Worm (Caenorhabditis elegans) whole organism, early embryonic: ENCODE measurements around the gene mrck-1.

Experiments used
- B0310.2 ChIP-seq: sonication (generic microtip); optimal IDR thresholded peaks from 2 replicates; lab custom pipeline; 2016; ENCODE audit warnings: mild to moderate bottlenecking, missing genetic modification characterization, missing compliant biosample characterization
- ama-1 ChIP-seq: fragments of 150-350 bp; optimal IDR thresholded peaks from 2 replicates; lab custom pipeline; 2014
- ceh-36 ChIP-seq: sonication (generic microtip); optimal IDR thresholded peaks from 2 replicates; lab custom pipeline; 2016; ENCODE audit warnings: missing genetic modification characterization, inconsistent platforms, missing compliant biosample characterization
- ets-7 ChIP-seq: sonication (generic microtip); optimal IDR thresholded peaks from 2 replicates; lab custom pipeline; 2016; ENCODE audit warnings: missing genotype, missing genetic modification characterization, missing compliant biosample characterization
- hnd-1 ChIP-seq: sonication (generic microtip); optimal IDR thresholded peaks from 2 replicates; lab custom pipeline; 2016; ENCODE audit warnings: missing genetic modification characterization, missing compliant biosample characterization
- scrt-1 ChIP-seq: fragments of 200-800 bp; sonication (Bioruptor generic); IDR thresholded peaks from 2 replicates; pipeline ENCODE4 v1.3.6; 2022; ENCODE audit warnings: missing genetic modification characterization, missing compliant biosample characterization
- sea-1 ChIP-seq: fragments of 200-800 bp; sonication (Bioruptor generic); conservative IDR thresholded peaks from 2 replicates; pipeline ENCODE4 v1.3.6; 2022; ENCODE audit warnings: missing genetic modification characterization, missing compliant biosample characterization

DNA sequence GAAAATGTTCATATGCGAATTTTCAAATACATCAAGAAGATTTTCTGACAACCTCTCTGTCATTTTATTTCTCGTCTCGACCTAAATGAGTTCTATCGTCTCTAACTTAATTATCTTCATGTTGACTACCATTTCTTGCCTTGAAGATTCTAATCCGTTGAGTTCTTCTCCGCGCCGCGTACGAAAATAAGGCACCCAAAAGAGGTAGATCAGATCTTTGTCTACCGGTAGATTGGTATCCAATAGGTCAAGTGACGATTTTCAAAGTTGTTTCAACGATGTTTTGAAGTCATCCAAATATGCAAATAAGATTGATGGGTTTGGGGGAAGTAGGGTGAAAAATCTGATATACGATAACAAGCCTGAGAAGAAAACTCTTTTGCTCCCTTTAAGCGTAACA is 13.2 kb downstream of the mrck-1 start:
- TF ChIP-seq ama-1 (lab: Kevin White, UChicago) (no peak), ets-7 (tag; lab: Kevin White, UChicago) (no peak), B0310.2 (tag; lab: Kevin White, UChicago) (no peak), sea-1 (GFP tag; lab: Robert Waterston, UW) (no peak), scrt-1 (GFP tag; lab: Robert Waterston, UW) (no peak), ceh-36 (tag; lab: Kevin White, UChicago) (no peak), hnd-1 (tag; lab: Kevin White, UChicago) (no peak)
